Worm (Caenorhabditis elegans) whole organism, early embryonic: ENCODE results near the gene nhr-97.
"Not testable (repeated sequence)": the region's sequence is repeated elsewhere in the genome, so short reads cannot be mapped to it uniquely, and the experiment has no call there.

Experiments used
- B0310.2 ChIP-seq: sonication (generic microtip); optimal IDR thresholded peaks from 2 replicates; lab custom pipeline; 2016; ENCODE audit warnings: mild to moderate bottlenecking, missing genetic modification characterization, missing compliant biosample characterization
- F13C5.2 ChIP-seq: sonication (generic microtip); optimal IDR thresholded peaks from 2 replicates; lab custom pipeline; 2017; ENCODE audit warnings: mild to moderate bottlenecking, missing genetic modification characterization, inconsistent platforms, missing compliant biosample characterization
- aly-1 ChIP-seq: sonication (generic microtip); optimal IDR thresholded peaks from 2 replicates; lab custom pipeline; 2016; ENCODE audit warnings: missing genetic modification characterization, missing compliant biosample characterization
- ama-1 ChIP-seq: fragments of 150-350 bp; optimal IDR thresholded peaks from 2 replicates; lab custom pipeline; 2014
- ceh-13 ChIP-seq: fragments of 200-800 bp; sonication (Bioruptor generic); optimal IDR thresholded peaks from 2 replicates; lab custom pipeline; 2018; ENCODE audit warnings: mild to moderate bottlenecking, missing genetic modification characterization, missing compliant biosample characterization
- ceh-36 ChIP-seq: sonication (generic microtip); optimal IDR thresholded peaks from 2 replicates; lab custom pipeline; 2016; ENCODE audit warnings: missing genetic modification characterization, inconsistent platforms, missing compliant biosample characterization
- ets-7 ChIP-seq: sonication (generic microtip); optimal IDR thresholded peaks from 2 replicates; lab custom pipeline; 2016; ENCODE audit warnings: missing genotype, missing genetic modification characterization, missing compliant biosample characterization
- flt-1 ChIP-seq: fragments of 200-800 bp; sonication (Bioruptor generic); IDR thresholded peaks from 2 replicates; pipeline ENCODE4 v1.3.6; 2022; ENCODE audit warnings: missing genetic modification characterization, missing compliant biosample characterization
- hmbx-1 ChIP-seq: sonication (generic microtip); optimal IDR thresholded peaks from 2 replicates; lab custom pipeline; 2016; ENCODE audit warnings: mild to moderate bottlenecking, missing genetic modification characterization, missing compliant biosample characterization
- hmg-4 ChIP-seq: fragments of 200-800 bp; sonication (Bioruptor generic); optimal IDR thresholded peaks from 2 replicates; lab custom pipeline; 2018; ENCODE audit warnings: mild to moderate bottlenecking, missing genetic modification characterization, missing compliant biosample characterization
- hnd-1 ChIP-seq: sonication (generic microtip); optimal IDR thresholded peaks from 2 replicates; lab custom pipeline; 2016; ENCODE audit warnings: missing genetic modification characterization, missing compliant biosample characterization
- pes-1 ChIP-seq: fragments of 200-800 bp; sonication (Bioruptor generic); IDR thresholded peaks from 2 replicates; pipeline ENCODE4 v1.3.6; 2022; ENCODE audit warnings: missing genetic modification reagents, missing genetic modification characterization, missing compliant biosample characterization
- scrt-1 ChIP-seq: fragments of 200-800 bp; sonication (Bioruptor generic); IDR thresholded peaks from 2 replicates; pipeline ENCODE4 v1.3.6; 2022; ENCODE audit warnings: missing genetic modification characterization, missing compliant biosample characterization
- sea-1 ChIP-seq: fragments of 200-800 bp; sonication (Bioruptor generic); conservative IDR thresholded peaks from 2 replicates; pipeline ENCODE4 v1.3.6; 2022; ENCODE audit warnings: missing genetic modification characterization, missing compliant biosample characterization
- tbx-11 ChIP-seq: fragments of 200-800 bp; sonication (Bioruptor generic); IDR thresholded peaks from 2 replicates; pipeline ENCODE4 v1.3.6; 2022; ENCODE audit warnings: missing genetic modification characterization, missing compliant biosample characterization
- tbx-37 ChIP-seq: fragments of 200-800 bp; sonication (Bioruptor generic); conservative IDR thresholded peaks from 2 replicates; pipeline ENCODE4 v1.3.6; 2022; ENCODE audit warnings: missing genetic modification reagents, missing genetic modification characterization, missing compliant biosample characterization
- tra-4 ChIP-seq: sonication (generic microtip); optimal IDR thresholded peaks from 2 replicates; lab custom pipeline; 2017; ENCODE audit warnings: missing genetic modification characterization, missing compliant biosample characterization

Gene nhr-97

DNA sequence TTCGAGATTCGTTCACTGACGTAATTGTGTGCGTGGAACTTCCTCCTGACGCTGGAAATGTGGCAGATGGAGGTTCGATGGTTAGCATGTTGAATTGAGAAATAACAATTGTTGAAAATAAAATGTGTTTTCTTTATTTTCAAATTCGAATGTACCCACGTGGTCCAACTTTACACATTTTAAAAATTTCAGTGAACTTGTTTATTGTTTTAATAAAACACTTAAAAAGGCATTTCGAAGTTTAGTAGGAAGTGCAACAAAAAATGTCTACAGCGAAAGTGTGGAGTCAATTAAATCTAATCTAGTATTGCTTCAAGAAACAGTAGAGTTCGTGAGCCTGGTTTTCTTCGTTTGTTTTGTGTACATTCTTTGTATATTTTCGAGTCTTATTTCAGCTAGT is 8.8 kb downstream of the nhr-97 start, which contains the start of gene ssp-36:
Gene ssp-36, minus strand, starts transcription at position 101 of the 400 bp plus-strand sequence.
- TF ChIP-seq scrt-1 (GFP tag; lab: Robert Waterston, UW), result no peak
- no peak for TF ChIP-seq sea-1 (GFP tag; lab: Robert Waterston, UW)
- no peak for TF ChIP-seq B0310.2
- no peak for TF ChIP-seq tra-4
- TF ChIP-seq hnd-1 (tag; lab: Kevin White, UChicago), result no peak
- TF ChIP-seq pes-1 (GFP tag; lab: Robert Waterston, UW), result no peak
- no peak for TF ChIP-seq tbx-11 (GFP tag; lab: Robert Waterston, UW)
- TF ChIP-seq ceh-13 (GFP tag; lab: Kevin White, UChicago), result no peak
- no peak for TF ChIP-seq aly-1
- no peak for TF ChIP-seq ceh-36 (tag; lab: Kevin White, UChicago)
- TF ChIP-seq ets-7 (tag; lab: Kevin White, UChicago), result no peak
- no peak for TF ChIP-seq F13C5.2 (tag; lab: Kevin White, UChicago)

DNA sequence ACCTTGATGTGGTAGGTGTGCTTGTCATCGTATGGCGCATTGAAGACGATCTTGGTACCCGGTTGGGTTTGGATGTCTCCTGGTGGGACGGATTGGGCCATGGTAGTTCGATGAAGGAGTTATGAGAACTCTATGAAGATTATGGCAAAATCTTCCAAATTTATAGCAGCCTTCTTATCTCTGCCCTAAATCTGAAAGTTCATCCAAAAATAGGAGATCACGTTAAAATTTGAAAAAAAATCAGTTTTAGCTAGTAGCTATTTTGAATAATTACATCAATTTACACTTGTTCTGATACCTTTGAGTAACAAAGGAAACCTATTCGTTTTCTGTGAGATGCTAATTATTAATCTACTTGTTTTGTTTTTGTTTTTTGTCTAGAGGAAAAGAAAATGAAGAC is 9.6 kb downstream of the nhr-97 start, which contains the start of gene msp-79:
Gene msp-79, minus strand, starts transcription at position 101 of the 400 bp plus-strand sequence.
- not testable (repeated sequence) for TF ChIP-seq F13C5.2 (tag; lab: Kevin White, UChicago); hmg-4 (GFP tag; lab: Kevin White, UChicago); ceh-36 (tag; lab: Kevin White, UChicago)

DNA sequence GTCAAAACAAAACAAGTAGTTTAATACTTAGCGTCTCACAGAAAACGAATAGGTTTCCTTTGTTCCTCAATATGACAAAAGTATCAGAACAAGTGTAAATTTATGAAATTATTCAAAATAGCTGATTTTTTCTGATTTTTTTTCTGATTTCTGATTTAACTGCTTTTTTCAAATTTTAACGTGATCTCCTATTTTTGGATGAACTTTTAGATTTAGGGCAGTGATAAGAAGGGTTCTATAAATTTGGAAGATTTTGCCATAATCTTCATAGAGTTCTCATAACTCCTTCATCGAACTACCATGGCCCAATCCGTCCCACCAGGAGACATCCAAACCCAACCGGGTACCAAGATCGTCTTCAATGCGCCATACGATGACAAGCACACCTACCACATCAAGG is 12.3 kb downstream of the nhr-97 start, which contains the start of gene msp-78:
Gene msp-78, plus strand, starts transcription at position 301 of the 400 bp plus-strand sequence.
- not testable (repeated sequence) for TF ChIP-seq hnd-1 (tag; lab: Kevin White, UChicago); hmg-4 (GFP tag; lab: Kevin White, UChicago); flt-1

DNA sequence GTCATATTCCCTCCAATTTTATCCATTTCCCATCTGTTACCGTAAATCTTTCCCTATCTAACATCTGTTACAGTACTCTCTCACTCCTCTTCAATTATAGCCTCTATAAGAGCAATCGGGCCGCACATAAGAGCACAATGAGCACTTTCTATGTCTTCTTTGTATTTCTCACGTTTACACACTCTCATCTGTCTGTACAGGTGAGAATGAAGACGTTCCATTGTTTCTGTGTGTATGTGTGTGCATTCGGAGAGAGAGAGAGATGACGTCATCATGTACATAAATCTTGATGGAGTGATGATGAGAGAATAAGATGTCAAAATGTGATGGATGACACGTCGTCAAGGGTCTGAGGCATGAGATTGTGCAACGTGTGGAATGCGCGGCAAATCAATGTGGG is 13.4 kb downstream of the nhr-97 start:
- TF ChIP-seq flt-1, result no peak
- no peak for TF ChIP-seq B0310.2
- TF ChIP-seq pes-1 (GFP tag; lab: Robert Waterston, UW), result no peak
- no peak for TF ChIP-seq ama-1 (lab: Kevin White, UChicago)
- TF ChIP-seq ceh-13 (GFP tag; lab: Kevin White, UChicago), result no peak
- TF ChIP-seq scrt-1 (GFP tag; lab: Robert Waterston, UW), result no peak
- TF ChIP-seq aly-1, result no peak

DNA sequence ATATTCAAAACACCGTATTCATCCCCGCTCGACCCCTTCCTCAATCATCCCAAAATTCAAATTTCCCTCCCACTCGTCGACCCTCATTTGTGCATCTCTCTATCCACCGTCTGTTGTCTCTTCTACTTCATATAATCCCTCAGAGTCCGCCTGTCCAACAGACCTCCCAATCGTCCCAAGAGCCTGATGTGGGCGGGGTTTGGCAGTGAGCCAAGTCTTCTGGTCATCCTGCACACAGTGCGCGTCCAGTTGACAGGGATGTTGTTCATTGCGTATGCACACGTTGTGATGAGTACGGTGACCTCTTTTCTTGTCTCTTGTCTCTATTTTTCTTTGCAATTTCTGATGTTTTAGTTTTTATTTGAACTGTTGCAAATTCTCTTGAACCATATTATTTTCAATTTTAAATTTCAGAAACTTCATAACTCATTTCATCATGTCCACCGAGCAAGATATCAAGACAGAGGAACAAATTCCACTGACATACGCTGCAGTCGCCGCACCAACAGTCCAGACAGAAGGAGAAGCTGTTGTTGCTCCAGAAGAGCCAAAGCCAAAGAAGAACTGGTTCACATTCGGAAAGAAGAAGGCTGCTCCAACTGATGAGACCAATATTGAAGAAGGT is 14.8 kb downstream of the nhr-97 start, which contains the start of gene cav-1:
Gene cav-1, plus strand, starts transcription at position 415 of the 625 bp plus-strand sequence.
- TF ChIP-seq flt-1 (no peak), aly-1 (peak; percentile 29), ama-1 (lab: Kevin White, UChicago) (peak; percentile 97), tbx-37 (GFP tag; lab: Robert Waterston, UW) (no peak), tbx-11 (GFP tag; lab: Robert Waterston, UW) (no peak), ceh-36 (tag; lab: Kevin White, UChicago) (peak; percentile 14), pes-1 (GFP tag; lab: Robert Waterston, UW) (peak; percentile 49; the same call in 1 of the 2 replicates), sea-1 (GFP tag; lab: Robert Waterston, UW) (0 out of 2 replicates have a peak, but pooled peaks have one; percentile 60), hmg-4 (GFP tag; lab: Kevin White, UChicago) (peak; percentile 22), ets-7 (tag; lab: Kevin White, UChicago) (no peak), tra-4 (peak; percentile 7), hnd-1 (tag; lab: Kevin White, UChicago) (no peak), F13C5.2 (tag; lab: Kevin White, UChicago) (peak; percentile 7), scrt-1 (GFP tag; lab: Robert Waterston, UW) (no peak), B0310.2 (peak; percentile 14), ceh-13 (GFP tag; lab: Kevin White, UChicago) (no peak), hmbx-1 (tag; lab: Kevin White, UChicago) (no peak)

DNA sequence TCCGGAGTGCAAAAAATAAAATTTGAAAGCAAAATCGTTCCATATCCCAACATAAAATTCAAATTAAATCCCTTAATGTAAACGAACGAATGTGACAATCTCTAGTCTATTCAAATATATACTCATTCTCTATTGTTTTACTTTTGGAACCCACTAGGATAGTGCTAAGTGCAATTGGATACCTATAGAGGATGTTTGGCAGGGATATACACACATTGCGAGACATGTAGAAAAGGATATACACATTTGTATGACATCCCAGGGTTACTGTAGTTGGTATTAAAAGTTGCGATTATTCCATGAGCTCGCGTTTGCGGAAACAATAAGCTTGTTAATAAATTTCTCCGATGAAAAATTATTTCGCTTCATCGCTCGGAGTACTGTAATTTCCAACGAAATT is 16.0 kb downstream of the nhr-97 start:
- TF ChIP-seq hnd-1 (tag; lab: Kevin White, UChicago) (no peak), flt-1 (no peak), pes-1 (GFP tag; lab: Robert Waterston, UW) (peak; percentile 27; the same call in 1 of the 2 replicates), ceh-36 (tag; lab: Kevin White, UChicago) (peak; percentile 42), tra-4 (peak; percentile 33), scrt-1 (GFP tag; lab: Robert Waterston, UW) (no peak), hmg-4 (GFP tag; lab: Kevin White, UChicago) (no peak), F13C5.2 (tag; lab: Kevin White, UChicago) (no peak), sea-1 (GFP tag; lab: Robert Waterston, UW) (peak; percentile 30; the same call in 1 of the 2 replicates), ceh-13 (GFP tag; lab: Kevin White, UChicago) (peak; percentile 8)

DNA sequence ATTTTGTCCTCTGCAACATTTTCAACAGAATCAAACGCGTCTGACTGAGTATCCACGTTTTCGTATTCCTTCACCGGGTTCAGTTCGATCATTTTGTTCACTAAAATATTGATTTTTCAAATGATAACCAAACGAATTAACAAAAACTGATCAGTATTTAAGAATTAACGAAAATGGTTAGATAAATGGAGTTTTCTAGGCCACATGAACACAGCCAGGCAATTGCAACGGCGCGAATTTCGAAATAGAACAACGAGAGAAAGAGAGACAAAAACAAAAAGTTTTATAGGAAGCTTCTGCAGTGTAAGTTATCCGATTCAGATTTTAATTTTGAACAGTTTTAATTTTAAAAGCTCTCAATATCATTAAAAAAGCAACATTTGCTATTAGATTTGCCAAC is 20.1 kb downstream of the nhr-97 start, which contains the start of gene sna-2:
Gene sna-2, minus strand, starts transcription at position 100 of the 400 bp plus-strand sequence.
- TF ChIP-seq tbx-37 (GFP tag; lab: Robert Waterston, UW) (peak; percentile 68), hmg-4 (GFP tag; lab: Kevin White, UChicago) (no peak)

DNA sequence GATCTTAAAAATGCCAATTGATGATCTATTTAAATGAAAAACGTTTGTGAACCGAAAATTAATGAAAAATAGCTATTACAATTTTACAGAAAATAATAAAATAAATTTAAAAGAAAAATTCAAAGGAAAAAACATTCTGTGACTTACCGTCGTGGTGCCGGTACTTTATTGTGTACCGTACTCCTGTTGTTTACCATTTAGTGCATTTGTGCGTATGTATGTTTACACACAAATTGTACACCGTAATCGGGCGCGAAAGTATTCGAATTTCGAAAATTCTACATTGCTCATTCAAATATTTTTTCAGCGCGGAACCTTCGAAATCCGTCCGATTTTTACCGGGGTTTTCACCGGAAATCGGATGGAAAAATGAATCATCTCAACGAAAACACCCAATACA is 20.6 kb downstream of the nhr-97 start, which contains the start of gene T13F2.6:
Gene T13F2.6, plus strand, starts transcription at position 306 of the 400 bp plus-strand sequence.
- TF ChIP-seq hmbx-1 (tag; lab: Kevin White, UChicago), result no peak
- no peak for TF ChIP-seq tra-4
- TF ChIP-seq B0310.2, result no peak
- no peak for TF ChIP-seq tbx-11 (GFP tag; lab: Robert Waterston, UW)
- no peak for TF ChIP-seq flt-1
- no peak for TF ChIP-seq ama-1 (lab: Kevin White, UChicago)
- no peak for TF ChIP-seq sea-1 (GFP tag; lab: Robert Waterston, UW)
- no peak for TF ChIP-seq aly-1
